Fruit fly (Drosophila melanogaster): ENCODE measurements around the gene CG2698.

Gene CG2698

dm6 chr3R:7977011-7977925, 24.1 kb upstream of the CG2698 start (continued):
- peak; percentile 77 for TF ChIP-seq CG15514 (GFP tag; optimal IDR thresholded peaks at IDR 0.05)
- TF ChIP-seq E2f1 (GFP tag; IDR thresholded peaks at IDR 0.05) = no peak
- no peak for TF ChIP-seq CG4328 (GFP tag; optimal IDR thresholded peaks at IDR 0.05)
- no peak for TF ChIP-seq Awh (GFP tag; IDR thresholded peaks at IDR 0.05)
- TF ChIP-seq ttk (GFP tag; IDR thresholded peaks at IDR 0.05) = no peak
- no peak for TF ChIP-seq Ets65A (GFP tag)
- TF ChIP-seq Bteb2 (GFP tag; optimal IDR thresholded peaks at IDR 0.05) = no peak
- TF ChIP-seq scrt (GFP tag; optimal IDR thresholded peaks at IDR 0.05) = peak; percentile 65
- TF ChIP-seq odd (GFP tag; optimal IDR thresholded peaks at IDR 0.05) = peak; percentile 4
- TF ChIP-seq mld (GFP tag; IDR thresholded peaks at IDR 0.05; ENCODE audit: partially characterized antibody) = no peak
- no peak for TF ChIP-seq so (GFP tag; IDR thresholded peaks at IDR 0.05)
- no peak for TF ChIP-seq CG7372 (GFP tag; IDR thresholded peaks at IDR 0.05)
- TF ChIP-seq CG15073 (GFP tag; optimal IDR thresholded peaks at IDR 0.05) = no peak
- TF ChIP-seq fru (optimal IDR thresholded peaks at IDR 0.05) = no peak
- no peak for TF ChIP-seq Hand (GFP tag; optimal IDR thresholded peaks at IDR 0.05)
- TF ChIP-seq TFAM (GFP tag; optimal IDR thresholded peaks at IDR 0.05) = no peak
- no peak for TF ChIP-seq kay (GFP tag; optimal IDR thresholded peaks at IDR 0.05)
- TF ChIP-seq vnd (GFP tag; IDR thresholded peaks at IDR 0.05; ENCODE audit: partially characterized antibody) = no peak
- TF ChIP-seq CG6765 (GFP tag; optimal IDR thresholded peaks at IDR 0.05) = no peak
- TF ChIP-seq CG33557 (GFP tag; optimal IDR thresholded peaks at IDR 0.05) = no peak
- TF ChIP-seq Abd-B (GFP tag; optimal IDR thresholded peaks at IDR 0.05) = peak; percentile 29
- TF ChIP-seq Sry-β (GFP tag; optimal IDR thresholded peaks at IDR 0.05) = no peak
- TF ChIP-seq Sox100B (GFP tag; optimal IDR thresholded peaks at IDR 0.05) = no peak
- peak; percentile 99 for TF ChIP-seq CG18011 (GFP tag; optimal IDR thresholded peaks at IDR 0.05)
- TF ChIP-seq Doc3 (GFP tag; IDR thresholded peaks at IDR 0.05; ENCODE audit: partially characterized antibody) = no peak
- TF ChIP-seq exex (tag; optimal IDR thresholded peaks at IDR 0.05) = peak; percentile 55
- TF ChIP-seq Xrp1 (GFP tag; IDR thresholded peaks at IDR 0.05) = no peak
- no peak for TF ChIP-seq ac (GFP tag; optimal IDR thresholded peaks at IDR 0.05)
- TF ChIP-seq Oli (tag; optimal IDR thresholded peaks at IDR 0.05) = no peak
- peak; percentile 93 for TF ChIP-seq YL-1 (GFP tag; optimal IDR thresholded peaks at IDR 0.05)
- peak; percentile 33 for TF ChIP-seq dm (GFP tag; optimal IDR thresholded peaks at IDR 0.05)
- TF ChIP-seq CG13775 (GFP tag; optimal IDR thresholded peaks at IDR 0.05) = no peak
- peak; percentile 58; the same call in 1 of the 3 replicates for TF ChIP-seq Opbp (GFP tag; IDR thresholded peaks at IDR 0.05; ENCODE audit: partially characterized antibody)
- no peak for TF ChIP-seq run (tag; optimal IDR thresholded peaks at IDR 0.05)
- no peak for TF ChIP-seq hb (GFP tag; IDR thresholded peaks at IDR 0.05; ENCODE audit: partially characterized antibody)
- peak; percentile 80 for TF ChIP-seq trem (tag; optimal IDR thresholded peaks at IDR 0.05)
- TF ChIP-seq CG2678 (tag; optimal IDR thresholded peaks at IDR 0.05) = no peak
- peak; percentile 62 for TF ChIP-seq cg (GFP tag; optimal IDR thresholded peaks at IDR 0.05)
- TF ChIP-seq Aef1 (GFP tag; IDR thresholded peaks at IDR 0.05) = no peak
- no peak for TF ChIP-seq Atf3 (GFP tag; optimal IDR thresholded peaks at IDR 0.05)
- no peak for TF ChIP-seq prd (optimal IDR thresholded peaks at IDR 0.05)
- no peak for TF ChIP-seq prd (GFP tag; IDR thresholded peaks at IDR 0.05)
- peak; percentile 6 for TF ChIP-seq cwo (GFP tag; optimal IDR thresholded peaks at IDR 0.05)
- no peak for TF ChIP-seq CG5953 (GFP tag; IDR thresholded peaks at IDR 0.05)
- no peak for TF ChIP-seq CG13123 (GFP tag; optimal IDR thresholded peaks at IDR 0.05)
- TF ChIP-seq aop (GFP tag; IDR thresholded peaks at IDR 0.05) = no peak
- TF ChIP-seq Dp (GFP tag; optimal IDR thresholded peaks at IDR 0.05) = peak; percentile 100
- TF ChIP-seq CG8290 (GFP tag; optimal IDR thresholded peaks at IDR 0.05) = no peak
- TF ChIP-seq CG8290 (tag; optimal IDR thresholded peaks at IDR 0.05) = peak in 1 of 2 experiments; percentile 61

Data from whole organism, embryonic.